Worm (Caenorhabditis elegans) whole organism, young adult: ENCODE results near the gene cyp-33C12.

Source experiments
- B0035.1 ChIP-seq: sonication (generic microtip); optimal IDR thresholded peaks from 2 replicates; lab custom pipeline; 2016; ENCODE audit warnings: missing genetic modification characterization, mild to moderate bottlenecking, missing compliant biosample characterization, missing genotype, missing genetic modification reagents
- Y53F4B.3 ChIP-seq: fragments of 200-800 bp; sonication (Bioruptor generic); IDR thresholded peaks from 2 replicates; pipeline ENCODE4 v1.3.6; 2022; ENCODE audit warnings: missing genetic modification reagents, missing genetic modification characterization, missing compliant biosample characterization
- aptf-2 ChIP-seq: fragments of 200-800 bp; sonication (Bioruptor generic); conservative IDR thresholded peaks from 2 replicates; pipeline ENCODE4 v1.3.6; 2022; ENCODE audit warnings: missing genetic modification reagents, missing genetic modification characterization, missing compliant biosample characterization
- bed-1 ChIP-seq: fragments of 200-800 bp; sonication (Bioruptor generic); IDR thresholded peaks from 2 replicates; pipeline ENCODE4 v1.3.6; 2022; ENCODE audit warnings: missing genetic modification reagents, missing genetic modification characterization, missing compliant biosample characterization
- dpl-1 ChIP-seq: fragments of 150-350 bp; optimal IDR thresholded peaks from 2 replicates; lab custom pipeline; 2014; ENCODE audit warnings: missing biosample characterization, missing genetic modification reagents, missing genetic modification characterization
- egl-18 ChIP-seq: fragments of 200-800 bp; sonication (Bioruptor generic); IDR thresholded peaks from 2 replicates; pipeline ENCODE4 v1.3.6; 2022; ENCODE audit warnings: missing genetic modification reagents, missing genetic modification characterization, missing compliant biosample characterization
- mel-28 ChIP-seq: sonication (generic microtip); optimal IDR thresholded peaks from 2 replicates; lab custom pipeline; 2016; ENCODE audit warnings: borderline replicate concordance, mild to moderate bottlenecking, missing genetic modification characterization, missing compliant biosample characterization
- nhr-179 ChIP-seq: sonication (generic microtip); optimal IDR thresholded peaks from 2 replicates; lab custom pipeline; 2016; ENCODE audit warnings: mild to moderate bottlenecking, missing genetic modification characterization, missing compliant biosample characterization
- pha-4 ChIP-seq: fragments of 150-350 bp; sonication (generic microtip); optimal IDR thresholded peaks from 2 replicates; lab custom pipeline; 2014; ENCODE audit warnings: missing biosample characterization, missing genetic modification reagents, missing genetic modification characterization
- zfh-2 ChIP-seq: fragments of 200-800 bp; sonication (Bioruptor generic); conservative IDR thresholded peaks from 2 replicates; pipeline ENCODE4 v1.3.6; 2022; ENCODE audit warnings: missing genetic modification reagents, missing genetic modification characterization, missing compliant biosample characterization
- ztf-22 ChIP-seq: fragments of 200-800 bp; sonication (Bioruptor generic); optimal IDR thresholded peaks from 2 replicates; lab custom pipeline; 2018; ENCODE audit warnings: mild to moderate bottlenecking, missing genetic modification characterization, moderate library complexity, missing compliant biosample characterization
- ztf-28 ChIP-seq: fragments of 200-800 bp; sonication (Bioruptor generic); IDR thresholded peaks from 2 replicates; pipeline ENCODE4 v1.3.6; 2022; ENCODE audit warnings: missing genetic modification reagents, missing genetic modification characterization, missing compliant biosample characterization
- ztf-3 ChIP-seq: fragments of 200-800 bp; sonication (Bioruptor generic); optimal IDR thresholded peaks from 2 replicates; lab custom pipeline; 2018; ENCODE audit warnings: mild to moderate bottlenecking, missing genetic modification characterization, missing compliant biosample characterization

DNA sequence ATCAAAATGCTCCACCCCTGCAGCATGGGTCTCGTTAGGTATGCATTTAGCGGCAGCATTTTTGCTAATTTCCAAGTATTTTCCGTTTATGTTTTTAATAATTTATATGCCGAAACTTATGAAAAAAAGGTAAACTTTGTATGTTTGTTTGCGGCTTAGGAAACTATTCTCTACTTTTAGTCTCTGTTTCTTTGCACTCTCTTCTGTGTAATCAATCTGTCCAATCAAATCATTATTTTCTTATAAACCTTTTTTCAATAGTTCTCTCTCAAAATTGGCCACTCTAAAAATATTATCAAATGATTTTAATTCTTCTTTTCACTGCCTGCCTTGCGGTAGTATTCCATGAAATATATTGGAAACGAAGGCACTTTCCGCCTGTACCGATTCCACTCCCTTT is 33.8 kb upstream of the cyp-33C12 start:
- no peak for TF ChIP-seq dpl-1
- no peak for TF ChIP-seq bed-1 (GFP tag; lab: Robert Waterston, UW)
- no peak for TF ChIP-seq ztf-22
- no peak for TF ChIP-seq Y53F4B.3 (GFP tag; lab: Robert Waterston, UW)
- TF ChIP-seq ztf-28 (GFP tag; lab: Robert Waterston, UW) = no peak
- no peak for TF ChIP-seq mel-28
- no peak for TF ChIP-seq zfh-2 (GFP tag; lab: Robert Waterston, UW)
- TF ChIP-seq egl-18 (GFP tag; lab: Robert Waterston, UW) = no peak
- no peak for TF ChIP-seq ztf-3 (GFP tag; lab: Kevin White, UChicago)
- TF ChIP-seq B0035.1 = no peak
- TF ChIP-seq aptf-2 = no peak
- no peak for TF ChIP-seq nhr-179 (tag; lab: Kevin White, UChicago)
- TF ChIP-seq pha-4 (tag; lab: Kevin White, UChicago) = no peak
